Fruit fly (Drosophila melanogaster): ENCODE data around the gene CG42390.

DNA sequence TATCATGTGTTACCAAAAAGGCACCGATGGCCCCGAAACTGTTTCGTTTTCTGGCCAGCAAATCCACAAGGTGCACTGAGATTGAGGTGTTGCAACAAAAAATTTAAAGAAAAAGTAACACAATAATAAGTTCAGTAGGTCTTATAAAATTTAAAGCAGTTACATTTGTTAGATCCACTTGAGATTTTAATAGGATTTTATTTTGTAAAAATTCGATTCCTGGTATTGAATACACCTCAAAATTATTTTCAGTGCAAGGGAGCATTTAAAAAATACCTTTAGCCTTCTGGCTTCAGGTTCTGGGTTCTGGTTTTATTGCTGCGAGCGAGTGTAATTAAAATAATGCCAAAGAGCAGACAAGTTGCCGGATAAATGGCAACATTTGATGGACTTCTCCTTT, 55.9 kb downstream of the CG42390 start:
- TF ChIP-seq CG8478 (optimal IDR thresholded peaks at IDR 0.05) (no peak), psq (optimal IDR thresholded peaks at IDR 0.05) (no peak), EcR (GFP tag; optimal IDR thresholded peaks at IDR 0.05) (no peak), usp (GFP tag; optimal IDR thresholded peaks at IDR 0.05) (no peak), pan (optimal IDR thresholded peaks at IDR 0.05) (no peak), Dll (optimal IDR thresholded peaks at IDR 0.05) (no peak)
